Worm (Caenorhabditis elegans) whole organism, L3 larva: ENCODE results near the gene B0416.3.

Source experiments
- R02D3.7 ChIP-seq: fragments of 150-350 bp; optimal IDR thresholded peaks from 2 replicates; lab custom pipeline; 2014; ENCODE audit warnings: missing biosample characterization, missing genetic modification characterization
- ZK546.5 ChIP-seq: sonication (generic microtip); optimal IDR thresholded peaks from 2 replicates; lab custom pipeline; 2017; ENCODE audit warnings: missing biosample characterization, missing genetic modification characterization
- aly-2 ChIP-seq: fragments of 150-350 bp; optimal IDR thresholded peaks from 2 replicates; lab custom pipeline; 2014; ENCODE audit warnings: missing biosample characterization, missing genetic modification characterization
- ama-1 ChIP-seq: fragments of 150-350 bp; optimal IDR thresholded peaks from 2 replicates; lab custom pipeline; 2018
- ceh-16 ChIP-seq: sonication (generic microtip); optimal IDR thresholded peaks from 2 replicates; lab custom pipeline; 2017; ENCODE audit warnings: missing biosample characterization, missing genetic modification characterization
- ceh-28 ChIP-seq: fragments of 150-350 bp; optimal IDR thresholded peaks from 2 replicates; lab custom pipeline; 2014; ENCODE audit warnings: missing biosample characterization, missing genetic modification reagents, missing genetic modification characterization
- daf-12 ChIP-seq: fragments of 150-350 bp; optimal IDR thresholded peaks from 2 replicates; lab custom pipeline; 2014; ENCODE audit warnings: missing biosample characterization, missing genetic modification reagents, missing genetic modification characterization
- egl-27 ChIP-seq: sonication (generic microtip); optimal IDR thresholded peaks from 4 replicates; lab custom pipeline; 2017; ENCODE audit warnings: missing biosample characterization, missing genetic modification reagents, missing genetic modification characterization
- egl-5 ChIP-seq: fragments of 150-350 bp; optimal IDR thresholded peaks from 2 replicates; lab custom pipeline; 2017; ENCODE audit warnings: missing biosample characterization, missing genetic modification reagents, missing genetic modification characterization, inconsistent platforms
- elt-2 ChIP-seq: sonication (generic microtip); optimal IDR thresholded peaks from 2 replicates; lab custom pipeline; 2016; ENCODE audit warnings: missing genetic modification reagents, mild to moderate bottlenecking, missing genetic modification characterization, missing compliant biosample characterization
- elt-3 ChIP-seq, 3 experiments: fragments of 150-350 bp in 1 of 3; sonication (generic microtip) in 2 of 3; optimal IDR thresholded peaks; 2 replicates in 2 of 3; 4 replicates in 1 of 3; lab custom pipeline; 2014 to 2017; ENCODE audit warnings: missing biosample characterization in 3 of 3, missing genetic modification characterization in 3 of 3
- eor-1 ChIP-seq, 2 experiments: fragments of 150-350 bp; optimal IDR thresholded peaks; 2 replicates each; lab custom pipeline; 2014 to 2018; ENCODE audit warnings: missing biosample characterization in 2 of 2, missing genetic modification characterization in 2 of 2
- fkh-10 ChIP-seq: sonication (generic microtip); optimal IDR thresholded peaks from 2 replicates; lab custom pipeline; 2017; ENCODE audit warnings: missing biosample characterization, missing genetic modification reagents, missing genetic modification characterization
- fos-1 ChIP-seq: fragments of 150-350 bp; optimal IDR thresholded peaks from 2 replicates; lab custom pipeline; 2014; ENCODE audit warnings: missing biosample characterization, missing genetic modification characterization
- hmg-11 ChIP-seq: sonication (generic microtip); optimal IDR thresholded peaks from 2 replicates; lab custom pipeline; 2016; ENCODE audit warnings: missing genetic modification characterization, missing compliant biosample characterization
- lin-15B ChIP-seq: fragments of 150-350 bp; optimal IDR thresholded peaks from 2 replicates; lab custom pipeline; 2014; ENCODE audit warnings: missing biosample characterization, missing genetic modification characterization
- mdl-1 ChIP-seq: fragments of 150-350 bp; optimal IDR thresholded peaks from 2 replicates; lab custom pipeline; 2014; ENCODE audit warnings: missing biosample characterization, missing genetic modification characterization
- nfya-1 ChIP-seq: sonication (generic microtip); optimal IDR thresholded peaks from 2 replicates; lab custom pipeline; 2017; ENCODE audit warnings: missing genetic modification characterization, mild to moderate bottlenecking, missing compliant biosample characterization, antibody characterized with exemption, moderate library complexity; ENCODE audit not compliant: insufficient read depth
- nhr-11 ChIP-seq: fragments of 150-350 bp; optimal IDR thresholded peaks from 2 replicates; lab custom pipeline; 2014; ENCODE audit warnings: missing biosample characterization, missing genetic modification characterization
- nhr-12 ChIP-seq: fragments of 150-350 bp; optimal IDR thresholded peaks from 2 replicates; lab custom pipeline; 2014; ENCODE audit warnings: missing biosample characterization, missing genetic modification characterization
- nhr-23 ChIP-seq: fragments of 150-350 bp; optimal IDR thresholded peaks from 2 replicates; lab custom pipeline; 2014; ENCODE audit warnings: missing biosample characterization, missing genetic modification reagents, missing genetic modification characterization
- nhr-237 ChIP-seq: fragments of 150-350 bp; optimal IDR thresholded peaks from 2 replicates; lab custom pipeline; 2014; ENCODE audit warnings: missing biosample characterization, missing genetic modification characterization
- nhr-28 ChIP-seq: fragments of 150-350 bp; optimal IDR thresholded peaks from 2 replicates; lab custom pipeline; 2014; ENCODE audit warnings: missing biosample characterization, missing genetic modification characterization
- nhr-43 ChIP-seq: sonication (generic microtip); optimal IDR thresholded peaks from 2 replicates; lab custom pipeline; 2016; ENCODE audit warnings: mild to moderate bottlenecking, missing genetic modification characterization, missing compliant biosample characterization; ENCODE audit not compliant: poor library complexity, severe bottlenecking
- nhr-67 ChIP-seq: fragments of 150-350 bp; optimal IDR thresholded peaks from 2 replicates; lab custom pipeline; 2014; ENCODE audit warnings: missing biosample characterization, missing genetic modification characterization
- nhr-76 ChIP-seq: fragments of 150-350 bp; sonication (generic microtip); optimal IDR thresholded peaks from 5 replicates; lab custom pipeline; 2014; ENCODE audit warnings: missing biosample characterization, missing genetic modification characterization
- nhr-77 ChIP-seq: fragments of 150-350 bp; optimal IDR thresholded peaks from 2 replicates; lab custom pipeline; 2014; ENCODE audit warnings: missing biosample characterization, missing genetic modification characterization
- pha-4 ChIP-seq: fragments of 150-350 bp; optimal IDR thresholded peaks from 2 replicates; lab custom pipeline; 2014; ENCODE audit warnings: missing biosample characterization, missing genetic modification reagents, missing genetic modification characterization
- pqm-1 ChIP-seq: fragments of 150-350 bp; optimal IDR thresholded peaks from 2 replicates; lab custom pipeline; 2017; ENCODE audit warnings: missing biosample characterization, missing genetic modification characterization, inconsistent platforms
- sea-2 ChIP-seq: fragments of 150-350 bp; sonication (generic microtip); optimal IDR thresholded peaks from 4 replicates; lab custom pipeline; 2014; ENCODE audit warnings: missing biosample characterization, missing genetic modification reagents, missing genetic modification characterization
- skn-1 ChIP-seq: fragments of 150-350 bp; optimal IDR thresholded peaks from 2 replicates; lab custom pipeline; 2014; ENCODE audit warnings: missing biosample characterization, missing genetic modification characterization
- snpc-4 ChIP-seq: fragments of 150-350 bp; optimal IDR thresholded peaks from 2 replicates; lab custom pipeline; 2014; ENCODE audit warnings: missing biosample characterization, missing genetic modification characterization
- tbx-2 ChIP-seq: sonication (generic microtip); optimal IDR thresholded peaks from 2 replicates; lab custom pipeline; 2016; ENCODE audit warnings: mild to moderate bottlenecking, missing genetic modification characterization, missing compliant biosample characterization
- unc-39 ChIP-seq: sonication (generic microtip); optimal IDR thresholded peaks from 4 replicates; lab custom pipeline; 2017; ENCODE audit warnings: missing biosample characterization, missing genetic modification characterization
- unc-62 ChIP-seq: fragments of 150-350 bp; sonication (generic microtip); optimal IDR thresholded peaks from 4 replicates; lab custom pipeline; 2014; ENCODE audit warnings: missing biosample characterization, missing genetic modification reagents, missing genetic modification characterization
- zag-1 ChIP-seq: fragments of 150-350 bp; optimal IDR thresholded peaks from 2 replicates; lab custom pipeline; 2014; ENCODE audit warnings: missing biosample characterization, missing genetic modification characterization
- ztf-11 ChIP-seq: fragments of 150-350 bp; optimal IDR thresholded peaks from 2 replicates; lab custom pipeline; 2014; ENCODE audit warnings: missing biosample characterization, missing genetic modification characterization
- ztf-4 ChIP-seq: fragments of 150-350 bp; optimal IDR thresholded peaks from 2 replicates; lab custom pipeline; 2014; ENCODE audit warnings: missing biosample characterization, missing genetic modification characterization

The B0416.3 gene

ce11 chrX:9266512-9266911 is 24.9 kb upstream of the B0416.3 start:
- no peak for TF ChIP-seq nhr-67 (tag; lab: Kevin White, UChicago)
- no peak for TF ChIP-seq fos-1 (tag; lab: Kevin White, UChicago)
- TF ChIP-seq elt-2 (tag; lab: Kevin White, UChicago), result peak; percentile 67
- TF ChIP-seq pha-4, result peak; percentile 57

- TF ChIP-seq elt-2 (tag; lab: Kevin White, UChicago) (no peak), egl-5 (no peak), tbx-2 (tag; lab: Kevin White, UChicago) (no peak), nhr-23 (tag; lab: Kevin White, UChicago) (peak; percentile 17), ztf-4 (no peak), nhr-11 (no peak), R02D3.7 (tag; lab: Kevin White, UChicago) (no peak), ceh-28 (no peak)
- TF ChIP-seq, all 47 proteins: peak for 1
Observed at ce11 chrX:9268373-9268772, 23.1 kb upstream of the B0416.3 start.

- TF ChIP-seq nhr-237 (no peak), nhr-77 (tag; lab: Kevin White, UChicago) (no peak), egl-27 (no peak), nfya-1 (no peak)
- TF ChIP-seq, all 47 proteins: peak for 0
Observed at ce11 chrX:9270753-9271152, 20.7 kb upstream of the B0416.3 start, which contains the start of gene B0416.5. TSS of gene B0416.5 (minus strand) at chrX:9270853.

ce11 chrX:9271886-9272285 is 19.6 kb upstream of the B0416.3 start:
- TF ChIP-seq ztf-11 (tag; lab: Kevin White, UChicago), result no peak
- TF ChIP-seq pqm-1, result peak; percentile 78
- no peak for TF ChIP-seq ZK546.5 (tag; lab: Kevin White, UChicago)
- peak; percentile 17 for TF ChIP-seq ceh-28
- TF ChIP-seq ama-1, result no peak
- peak; percentile 33 for TF ChIP-seq hmg-11 (tag; lab: Kevin White, UChicago)
- peak; percentile 48 for TF ChIP-seq pha-4
- TF ChIP-seq nhr-43 (tag; lab: Kevin White, UChicago), result peak; percentile 12
- TF ChIP-seq elt-2 (tag; lab: Kevin White, UChicago), result peak; percentile 93
- no peak for TF ChIP-seq aly-2 (tag; lab: Kevin White, UChicago)
- TF ChIP-seq snpc-4 (tag; lab: Kevin White, UChicago), result no peak
- no peak for TF ChIP-seq fos-1 (tag; lab: Kevin White, UChicago)
- peak in 1 of 3 experiments; percentile 51 for TF ChIP-seq elt-3 (tag; optimal IDR thresholded peaks at IDR 0.05; lab: Kevin White, UChicago)

- no peak for TF ChIP-seq ceh-16 (tag; lab: Kevin White, UChicago)
- TF ChIP-seq nhr-28, result no peak
- no peak for TF ChIP-seq elt-2 (tag; lab: Kevin White, UChicago)
- no peak for TF ChIP-seq sea-2 (GFP tag; lab: Kevin White, UChicago)
- TF ChIP-seq ceh-28, result no peak
- no peak for TF ChIP-seq daf-12 (tag; lab: Kevin White, UChicago)
- TF ChIP-seq zag-1 (tag; lab: Kevin White, UChicago), result no peak
- TF ChIP-seq aly-2 (tag; lab: Kevin White, UChicago), result no peak
- no peak for TF ChIP-seq nhr-77 (tag; lab: Kevin White, UChicago)
- no peak for TF ChIP-seq tbx-2 (tag; lab: Kevin White, UChicago)
- TF ChIP-seq pha-4, result no peak
- no peak for TF ChIP-seq mdl-1 (tag; lab: Kevin White, UChicago)
- no peak for TF ChIP-seq R02D3.7 (tag; lab: Kevin White, UChicago)
- TF ChIP-seq unc-39, result no peak
- no peak for TF ChIP-seq fkh-10 (GFP tag; lab: Kevin White, UChicago)
- no peak for TF ChIP-seq ztf-4
- TF ChIP-seq, all 47 proteins: peak for 0
Observed at ce11 chrX:9274574-9274973, 16.9 kb upstream of the B0416.3 start, which contains the start of gene B0416.10. TSS of gene B0416.10 (minus strand) at chrX:9274674.

- TF ChIP-seq nhr-77 (tag; lab: Kevin White, UChicago) (no peak), elt-2 (tag; lab: Kevin White, UChicago) (no peak), daf-12 (tag; lab: Kevin White, UChicago) (no peak), ztf-11 (tag; lab: Kevin White, UChicago) (no peak), lin-15B (no peak), unc-62 (GFP tag; lab: Kevin White, UChicago) (no peak), tbx-2 (tag; lab: Kevin White, UChicago) (no peak), unc-39 (no peak), elt-3 (tag; optimal IDR thresholded peaks at IDR 0.05; lab: Kevin White, UChicago) (no peak), nhr-76 (no peak), hmg-11 (tag; lab: Kevin White, UChicago) (no peak), skn-1 (tag; lab: Kevin White, UChicago) (no peak), R02D3.7 (tag; lab: Kevin White, UChicago) (no peak), eor-1 (tag; optimal IDR thresholded peaks at IDR 0.05; lab: Kevin White, UChicago) (no peak), nhr-43 (tag; lab: Kevin White, UChicago) (no peak), sea-2 (GFP tag; lab: Kevin White, UChicago) (no peak), nhr-12 (tag; lab: Kevin White, UChicago) (no peak), egl-27 (no peak), ceh-16 (tag; lab: Kevin White, UChicago) (no peak), ZK546.5 (tag; lab: Kevin White, UChicago) (no peak)
Observed at ce11 chrX:9278653-9279052, 12.8 kb upstream of the B0416.3 start, which contains the start of gene B0416.4. TSS of gene B0416.4 (plus strand) at chrX:9278953.
